Worm (Caenorhabditis elegans) whole organism, L1 larva: ENCODE results near the gene wrt-2.

Source experiments
- C04F5.9 ChIP-seq: sonication (generic microtip); optimal IDR thresholded peaks from 2 replicates; lab custom pipeline; 2016; ENCODE audit warnings: missing genetic modification characterization, missing compliant biosample characterization
- C34B4.2 ChIP-seq: sonication (generic microtip); optimal IDR thresholded peaks from 2 replicates; lab custom pipeline; 2017; ENCODE audit warnings: mild to moderate bottlenecking, missing genetic modification characterization, missing compliant biosample characterization
- F16B12.6 ChIP-seq: fragments of 150-350 bp; optimal IDR thresholded peaks from 2 replicates; lab custom pipeline; 2014; ENCODE audit warnings: missing biosample characterization, missing genetic modification characterization
- aha-1 ChIP-seq: fragments of 150-350 bp; optimal IDR thresholded peaks from 2 replicates; lab custom pipeline; 2014; ENCODE audit warnings: missing biosample characterization, missing genetic modification characterization
- alr-1 ChIP-seq: fragments of 200-800 bp; sonication (Bioruptor generic); optimal IDR thresholded peaks from 2 replicates; lab custom pipeline; 2018; ENCODE audit warnings: borderline replicate concordance, mild to moderate bottlenecking, missing genetic modification characterization, missing compliant biosample characterization
- aly-2 ChIP-seq: fragments of 150-350 bp; optimal IDR thresholded peaks from 2 replicates; lab custom pipeline; 2014; ENCODE audit warnings: missing biosample characterization, missing genetic modification characterization
- ama-1 ChIP-seq: fragments of 150-350 bp; optimal IDR thresholded peaks from 2 replicates; lab custom pipeline; 2014
- ceh-8 ChIP-seq: fragments of 200-800 bp; sonication (Bioruptor generic); optimal IDR thresholded peaks from 2 replicates; lab custom pipeline; 2018; ENCODE audit warnings: mild to moderate bottlenecking, missing genetic modification characterization, moderate library complexity, missing compliant biosample characterization
- ceh-82 ChIP-seq, 3 experiments: fragments of 150-350 bp in 1 of 3; sonication (generic microtip) in 2 of 3; optimal IDR thresholded peaks; 2 replicates each; lab custom pipeline; 2014 to 2017; ENCODE audit warnings: missing biosample characterization in 3 of 3, missing genetic modification characterization in 3 of 3
- ceh-88 ChIP-seq: fragments of 200-800 bp; sonication (Bioruptor generic); IDR thresholded peaks from 2 replicates; pipeline ENCODE4 v1.3.6; 2022; ENCODE audit warnings: missing genetic modification characterization, missing compliant biosample characterization
- dsc-1 ChIP-seq: sonication (generic microtip); optimal IDR thresholded peaks from 2 replicates; lab custom pipeline; 2016; ENCODE audit warnings: mild to moderate bottlenecking, missing genetic modification characterization, missing compliant biosample characterization
- efl-3 ChIP-seq: fragments of 200-800 bp; sonication (Bioruptor generic); optimal IDR thresholded peaks from 2 replicates; lab custom pipeline; 2018; ENCODE audit warnings: mild to moderate bottlenecking, missing genetic modification characterization, missing compliant biosample characterization
- elt-2 ChIP-seq: sonication (generic microtip); optimal IDR thresholded peaks from 2 replicates; lab custom pipeline; 2016; ENCODE audit warnings: missing genetic modification characterization, mild to moderate bottlenecking, inconsistent platforms, missing compliant biosample characterization, missing genetic modification reagents
- fkh-10 ChIP-seq: sonication (generic microtip); optimal IDR thresholded peaks from 2 replicates; lab custom pipeline; 2017; ENCODE audit warnings: missing biosample characterization, missing genetic modification reagents, missing genetic modification characterization
- fkh-8 ChIP-seq: sonication (generic microtip); optimal IDR thresholded peaks from 2 replicates; lab custom pipeline; 2016; ENCODE audit warnings: mild to moderate bottlenecking, missing genetic modification characterization, missing compliant biosample characterization
- fos-1 ChIP-seq: fragments of 150-350 bp; optimal IDR thresholded peaks from 2 replicates; lab custom pipeline; 2014; ENCODE audit warnings: missing biosample characterization, missing genetic modification characterization
- grh-1 ChIP-seq: fragments of 200-800 bp; sonication (Bioruptor generic); IDR thresholded peaks from 2 replicates; pipeline ENCODE4 v1.3.6; 2022; ENCODE audit warnings: missing genetic modification reagents, missing genetic modification characterization, missing compliant biosample characterization
- hlh-17 ChIP-seq: fragments of 200-800 bp; sonication (Bioruptor generic); optimal IDR thresholded peaks from 2 replicates; lab custom pipeline; 2018; ENCODE audit warnings: missing genetic modification characterization, mild to moderate bottlenecking, missing compliant biosample characterization, moderate library complexity, borderline replicate concordance
- hpl-2 ChIP-seq: fragments of 150-350 bp; optimal IDR thresholded peaks from 2 replicates; lab custom pipeline; 2014; ENCODE audit warnings: missing biosample characterization, missing genetic modification reagents, missing genetic modification characterization
- irx-1 ChIP-seq: sonication (generic microtip); optimal IDR thresholded peaks from 2 replicates; lab custom pipeline; 2016; ENCODE audit warnings: missing genetic modification characterization, missing compliant biosample characterization
- lin-13 ChIP-seq: fragments of 150-350 bp; optimal IDR thresholded peaks from 2 replicates; lab custom pipeline; 2014; ENCODE audit warnings: missing biosample characterization, missing genetic modification reagents, missing genetic modification characterization
- lin-15B ChIP-seq: fragments of 150-350 bp; sonication (generic microtip); optimal IDR thresholded peaks from 3 replicates; lab custom pipeline; 2014; ENCODE audit warnings: missing biosample characterization, missing genetic modification characterization
- lin-39 ChIP-seq: fragments of 150-350 bp; optimal IDR thresholded peaks from 2 replicates; lab custom pipeline; 2014; ENCODE audit warnings: missing biosample characterization, missing genetic modification reagents, missing genetic modification characterization
- lir-3 ChIP-seq: sonication (generic microtip); optimal IDR thresholded peaks from 2 replicates; lab custom pipeline; 2016; ENCODE audit warnings: mild to moderate bottlenecking, missing genetic modification characterization, moderate library complexity, missing compliant biosample characterization; ENCODE audit not compliant: poor library complexity
- mdl-1 ChIP-seq, 2 experiments: fragments of 150-350 bp; optimal IDR thresholded peaks; 2 replicates each; lab custom pipeline; 2014 to 2017; ENCODE audit warnings: missing biosample characterization in 2 of 2, missing genetic modification characterization in 2 of 2, inconsistent platforms in 1 of 2
- mef-2 ChIP-seq: fragments of 150-350 bp; optimal IDR thresholded peaks from 2 replicates; lab custom pipeline; 2014; ENCODE audit warnings: missing biosample characterization, missing genetic modification characterization
- nhr-11 ChIP-seq: fragments of 150-350 bp; optimal IDR thresholded peaks from 2 replicates; lab custom pipeline; 2014; ENCODE audit warnings: missing biosample characterization, missing genetic modification characterization
- nhr-12 ChIP-seq: sonication (generic microtip); optimal IDR thresholded peaks from 2 replicates; lab custom pipeline; 2017; ENCODE audit warnings: missing biosample characterization, missing genetic modification characterization
- nhr-20 ChIP-seq: sonication (generic microtip); optimal IDR thresholded peaks from 2 replicates; lab custom pipeline; 2016; ENCODE audit warnings: mild to moderate bottlenecking, missing genetic modification characterization, missing compliant biosample characterization
- nhr-237 ChIP-seq: fragments of 150-350 bp; optimal IDR thresholded peaks from 2 replicates; lab custom pipeline; 2014; ENCODE audit warnings: missing biosample characterization, missing genetic modification characterization
- nhr-28 ChIP-seq: fragments of 150-350 bp; optimal IDR thresholded peaks from 2 replicates; lab custom pipeline; 2014; ENCODE audit warnings: missing biosample characterization, missing genetic modification characterization
- nhr-47 ChIP-seq: sonication (generic microtip); optimal IDR thresholded peaks from 2 replicates; lab custom pipeline; 2016; ENCODE audit warnings: mild to moderate bottlenecking, missing genetic modification characterization, moderate library complexity, missing compliant biosample characterization
- nhr-71 ChIP-seq: sonication (generic microtip); optimal IDR thresholded peaks from 2 replicates; lab custom pipeline; 2016; ENCODE audit warnings: mild to moderate bottlenecking, missing genetic modification characterization, moderate library complexity, missing compliant biosample characterization
- nhr-84 ChIP-seq: sonication (generic microtip); optimal IDR thresholded peaks from 2 replicates; lab custom pipeline; 2017; ENCODE audit warnings: missing biosample characterization, missing genetic modification characterization
- nhr-85 ChIP-seq: sonication (generic microtip); peaks from one replicate; lab custom pipeline; 2016; ENCODE audit warnings: missing genetic modification characterization, inconsistent platforms, missing compliant biosample characterization
- nhr-90 ChIP-seq: sonication (generic microtip); optimal IDR thresholded peaks from 2 replicates; lab custom pipeline; 2016; ENCODE audit warnings: mild to moderate bottlenecking, missing genetic modification characterization, missing compliant biosample characterization; ENCODE audit not compliant: poor library complexity
- pag-3 ChIP-seq: sonication (generic microtip); optimal IDR thresholded peaks from 2 replicates; lab custom pipeline; 2017; ENCODE audit warnings: missing genetic modification characterization, mild to moderate bottlenecking, missing compliant biosample characterization, antibody characterized with exemption, borderline replicate concordance; ENCODE audit not compliant: insufficient read depth
- pax-3 ChIP-seq: fragments of 200-800 bp; sonication (Bioruptor generic); optimal IDR thresholded peaks from 2 replicates; lab custom pipeline; 2018; ENCODE audit warnings: mild to moderate bottlenecking, missing genetic modification characterization, moderate library complexity, missing compliant biosample characterization
- rnt-1 ChIP-seq: sonication (generic microtip); optimal IDR thresholded peaks from 2 replicates; lab custom pipeline; 2016; ENCODE audit warnings: mild to moderate bottlenecking, missing genetic modification characterization, moderate library complexity, missing compliant biosample characterization
- skn-1 ChIP-seq: fragments of 150-350 bp; optimal IDR thresholded peaks from 2 replicates; lab custom pipeline; 2014; ENCODE audit warnings: missing biosample characterization, missing genetic modification characterization
- snpc-4 ChIP-seq: fragments of 150-350 bp; optimal IDR thresholded peaks from 2 replicates; lab custom pipeline; 2014; ENCODE audit warnings: missing biosample characterization, missing genetic modification characterization
- sox-4 ChIP-seq: sonication (generic microtip); optimal IDR thresholded peaks from 2 replicates; lab custom pipeline; 2016; ENCODE audit warnings: missing genetic modification characterization, missing compliant biosample characterization
- sptf-1 ChIP-seq: fragments of 150-350 bp; optimal IDR thresholded peaks from 2 replicates; lab custom pipeline; 2014; ENCODE audit warnings: missing biosample characterization, missing genetic modification characterization
- sup-37 ChIP-seq: fragments of 200-800 bp; sonication (Bioruptor generic); optimal IDR thresholded peaks from 2 replicates; lab custom pipeline; 2018; ENCODE audit warnings: mild to moderate bottlenecking, missing genetic modification characterization, missing compliant biosample characterization
- tbx-2 ChIP-seq: sonication (generic microtip); optimal IDR thresholded peaks from 2 replicates; lab custom pipeline; 2016; ENCODE audit warnings: missing genetic modification characterization, missing compliant biosample characterization
- unc-130 ChIP-seq: fragments of 150-350 bp; optimal IDR thresholded peaks from 2 replicates; lab custom pipeline; 2017; ENCODE audit warnings: missing biosample characterization, missing genetic modification characterization, inconsistent platforms
- unc-30 ChIP-seq: sonication (generic microtip); optimal IDR thresholded peaks from 2 replicates; lab custom pipeline; 2017; ENCODE audit warnings: missing biosample characterization, missing genetic modification characterization
- unc-62 ChIP-seq: fragments of 150-350 bp; optimal IDR thresholded peaks from 2 replicates; lab custom pipeline; 2014; ENCODE audit warnings: missing biosample characterization, missing genetic modification reagents, missing genetic modification characterization
- unc-86 ChIP-seq: sonication (generic microtip); optimal IDR thresholded peaks from 2 replicates; lab custom pipeline; 2016; ENCODE audit warnings: missing genetic modification characterization, missing compliant biosample characterization
- zip-4 ChIP-seq: fragments of 200-800 bp; sonication (Bioruptor generic); optimal IDR thresholded peaks from 2 replicates; lab custom pipeline; 2018; ENCODE audit warnings: mild to moderate bottlenecking, missing genetic modification characterization, moderate library complexity, missing compliant biosample characterization
- ztf-11 ChIP-seq, 2 experiments: sonication (generic microtip); optimal IDR thresholded peaks; 2 replicates each; lab custom pipeline; 2016 to 2017; ENCODE audit warnings: missing genetic modification characterization in 2 of 2, missing biosample characterization in 1 of 2, missing compliant biosample characterization in 1 of 2
- ztf-4 ChIP-seq: fragments of 150-350 bp; optimal IDR thresholded peaks from 2 replicates; lab custom pipeline; 2014; ENCODE audit warnings: missing biosample characterization, missing genetic modification characterization

wrt-2 gene

DNA sequence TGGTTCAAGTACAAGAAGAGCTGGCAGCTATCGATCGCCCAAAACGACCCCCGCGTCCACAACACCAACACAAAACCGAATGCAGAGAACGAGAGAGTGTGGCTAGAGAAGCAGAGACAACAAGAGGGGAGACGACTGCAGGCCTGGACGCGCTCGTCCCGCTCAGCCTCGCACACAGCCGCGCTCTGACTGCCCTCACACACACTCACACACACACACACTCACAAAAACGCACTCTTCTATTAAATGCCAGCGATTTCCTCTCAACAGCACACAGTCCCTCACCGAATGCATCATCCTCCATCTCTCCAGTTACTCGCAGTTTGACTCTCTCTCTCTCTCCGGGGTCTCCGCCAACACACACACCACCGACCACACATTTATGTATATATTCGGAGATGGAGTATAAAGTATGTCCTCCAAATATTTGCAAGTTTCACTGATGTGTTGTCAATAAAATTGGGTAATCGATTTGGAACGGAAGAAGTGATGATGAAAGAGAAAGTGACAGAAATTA, 33.5 kb upstream of the wrt-2 start:
- peak; percentile 6 for TF ChIP-seq F16B12.6 (tag; lab: Kevin White, UChicago)
- peak; percentile 88 for TF ChIP-seq lin-13 (GFP tag; lab: Kevin White, UChicago)
- TF ChIP-seq nhr-47: peak; percentile 91
- peak; percentile 83 for TF ChIP-seq mef-2
- 0 out of 2 replicates have a peak, but pooled peaks have one; percentile 48 for TF ChIP-seq grh-1
- TF ChIP-seq lin-15B: peak; percentile 17
- peak in 1 of 2 experiments; percentile 80 for TF ChIP-seq ztf-11 (tag; optimal IDR thresholded peaks at IDR 0.05; lab: Kevin White, UChicago)
- TF ChIP-seq rnt-1 (tag; lab: Kevin White, UChicago): peak; percentile 86
- TF ChIP-seq sptf-1 (tag; lab: Kevin White, UChicago): no peak
- peak; percentile 95 for TF ChIP-seq nhr-85 (tag; lab: Kevin White, UChicago)
- TF ChIP-seq hlh-17: no peak
- no peak for TF ChIP-seq nhr-28 (tag; lab: Kevin White, UChicago)
- peak; percentile 88 for TF ChIP-seq nhr-237 (tag; lab: Kevin White, UChicago)
- TF ChIP-seq zip-4 (GFP tag; lab: Kevin White, UChicago): peak; percentile 69
- TF ChIP-seq sup-37 (GFP tag; lab: Kevin White, UChicago): no peak
- peak; percentile 94 for TF ChIP-seq fkh-8 (tag; lab: Kevin White, UChicago)
- TF ChIP-seq nhr-71 (tag; lab: Kevin White, UChicago): peak; percentile 97
- TF ChIP-seq pax-3 (tag; lab: Kevin White, UChicago): peak; percentile 75
- peak; percentile 93 for TF ChIP-seq tbx-2 (tag; lab: Kevin White, UChicago)
- TF ChIP-seq C34B4.2: no peak
- TF ChIP-seq aly-2 (tag; lab: Kevin White, UChicago): peak; percentile 80
- TF ChIP-seq pag-3 (tag; lab: Kevin White, UChicago): peak; percentile 61
- TF ChIP-seq unc-62: no peak
- TF ChIP-seq ceh-82 (tag; optimal IDR thresholded peaks at IDR 0.05; lab: Kevin White, UChicago): peak; percentile 86 to 92 (median 87)
- no peak for TF ChIP-seq ama-1
- no peak for TF ChIP-seq aha-1 (tag; lab: Kevin White, UChicago)
- TF ChIP-seq elt-2: peak; percentile 60
- TF ChIP-seq dsc-1 (tag; lab: Kevin White, UChicago): peak; percentile 86
- peak in 1 of 2 experiments; percentile 91 for TF ChIP-seq mdl-1 (tag; optimal IDR thresholded peaks at IDR 0.05; lab: Kevin White, UChicago)
- TF ChIP-seq lin-39 (tag; lab: Kevin White, UChicago): no peak
- peak; percentile 91 for TF ChIP-seq unc-86 (tag; lab: Kevin White, UChicago)
- TF ChIP-seq nhr-84 (tag; lab: Kevin White, UChicago): no peak
- TF ChIP-seq fos-1 (tag; lab: Kevin White, UChicago): peak; percentile 88
- TF ChIP-seq C04F5.9: peak; percentile 4
- peak; percentile 12 for TF ChIP-seq nhr-11
- TF ChIP-seq alr-1 (tag; lab: Kevin White, UChicago): no peak
- TF ChIP-seq snpc-4 (tag; lab: Kevin White, UChicago): peak; percentile 18
- peak; percentile 27 for TF ChIP-seq sox-4 (tag; lab: Kevin White, UChicago)
- TF ChIP-seq ztf-4 (tag; lab: Kevin White, UChicago): peak; percentile 80
- peak; percentile 89 for TF ChIP-seq lir-3 (tag; lab: Kevin White, UChicago)
- TF ChIP-seq ceh-88 (GFP tag; lab: Robert Waterston, UW): peak; percentile 38; the same call in 1 of the 2 replicates
- TF ChIP-seq skn-1 (tag; lab: Kevin White, UChicago): peak; percentile 79
- peak; percentile 95 for TF ChIP-seq nhr-20
- peak; percentile 82 for TF ChIP-seq unc-130 (tag; lab: Kevin White, UChicago)
- no peak for TF ChIP-seq efl-3 (GFP tag; lab: Kevin White, UChicago)
- TF ChIP-seq unc-30 (tag; lab: Kevin White, UChicago): no peak
- TF ChIP-seq irx-1 (tag; lab: Kevin White, UChicago): peak; percentile 69
- TF ChIP-seq hpl-2 (GFP tag; lab: Kevin White, UChicago): peak; percentile 75
- peak; percentile 92 for TF ChIP-seq fkh-10
- TF ChIP-seq nhr-12 (tag; lab: Kevin White, UChicago): no peak
- peak; percentile 76 for TF ChIP-seq ceh-8 (GFP tag; lab: Kevin White, UChicago)
- peak; percentile 86 for TF ChIP-seq nhr-90 (tag; lab: Kevin White, UChicago)
